Worm (Caenorhabditis elegans) whole organism, late embryonic: ENCODE measurements around the gene Y6E2A.10.

ENCODE experiments used
- C08G9.2 ChIP-seq: sonication (generic microtip); optimal IDR thresholded peaks from 2 replicates; lab custom pipeline; 2016; ENCODE audit warnings: mild to moderate bottlenecking, missing genetic modification characterization, moderate library complexity, missing compliant biosample characterization
- F13H6.1 ChIP-seq: sonication (generic microtip); optimal IDR thresholded peaks from 2 replicates; lab custom pipeline; 2016; ENCODE audit warnings: missing genetic modification characterization, missing compliant biosample characterization
- K02D7.2 ChIP-seq: sonication (generic microtip); optimal IDR thresholded peaks from 2 replicates; lab custom pipeline; 2017; ENCODE audit warnings: mild to moderate bottlenecking, missing genetic modification characterization, missing compliant biosample characterization
- ama-1 ChIP-seq: fragments of 150-350 bp; optimal IDR thresholded peaks from 2 replicates; lab custom pipeline; 2014
- ceh-14 ChIP-seq: sonication (generic microtip); optimal IDR thresholded peaks from 2 replicates; lab custom pipeline; 2016; ENCODE audit warnings: missing genotype, missing genetic modification characterization, missing compliant biosample characterization
- ceh-19 ChIP-seq: fragments of 200-800 bp; sonication (Bioruptor generic); optimal IDR thresholded peaks from 2 replicates; lab custom pipeline; 2018; ENCODE audit warnings: mild to moderate bottlenecking, missing genetic modification characterization, missing compliant biosample characterization
- ceh-2 ChIP-seq: sonication (generic microtip); optimal IDR thresholded peaks from 2 replicates; lab custom pipeline; 2016; ENCODE audit warnings: missing genotype, missing genetic modification characterization, missing compliant biosample characterization
- ceh-30 ChIP-seq: fragments of 150-350 bp; optimal IDR thresholded peaks from 2 replicates; lab custom pipeline; 2014; ENCODE audit warnings: missing biosample characterization, missing genetic modification characterization
- ceh-34 ChIP-seq: sonication (generic microtip); optimal IDR thresholded peaks from 2 replicates; lab custom pipeline; 2016; ENCODE audit warnings: mild to moderate bottlenecking, missing genetic modification characterization, missing compliant biosample characterization
- ceh-45 ChIP-seq: fragments of 200-800 bp; sonication (Bioruptor generic); IDR thresholded peaks from 2 replicates; pipeline ENCODE4 v1.3.6; 2022; ENCODE audit warnings: missing genetic modification reagents, missing genetic modification characterization, missing compliant biosample characterization
- ceh-48 ChIP-seq: sonication (generic microtip); optimal IDR thresholded peaks from 2 replicates; lab custom pipeline; 2016; ENCODE audit warnings: missing genetic modification characterization, inconsistent platforms, missing compliant biosample characterization
- ceh-6 ChIP-seq: fragments of 200-800 bp; sonication (Bioruptor generic); optimal IDR thresholded peaks from 2 replicates; lab custom pipeline; 2018; ENCODE audit warnings: mild to moderate bottlenecking, missing genetic modification characterization, missing compliant biosample characterization
- ceh-9 ChIP-seq: sonication (generic microtip); optimal IDR thresholded peaks from 2 replicates; lab custom pipeline; 2016; ENCODE audit warnings: mild to moderate bottlenecking, missing genetic modification characterization, inconsistent platforms, missing compliant biosample characterization
- che-1 ChIP-seq: sonication (generic microtip); optimal IDR thresholded peaks from 2 replicates; lab custom pipeline; 2016; ENCODE audit warnings: mild to moderate bottlenecking, missing genetic modification characterization, missing compliant biosample characterization
- dve-1 ChIP-seq: sonication (generic microtip); optimal IDR thresholded peaks from 2 replicates; lab custom pipeline; 2017; ENCODE audit warnings: antibody characterized with exemption, mild to moderate bottlenecking, missing genetic modification characterization, missing compliant biosample characterization
- elt-2 ChIP-seq: sonication (generic microtip); optimal IDR thresholded peaks from 2 replicates; lab custom pipeline; 2016; ENCODE audit warnings: missing genetic modification reagents, missing genetic modification characterization, missing compliant biosample characterization
- elt-4 ChIP-seq: sonication (generic microtip); optimal IDR thresholded peaks from 2 replicates; lab custom pipeline; 2016; ENCODE audit warnings: missing genetic modification characterization, missing compliant biosample characterization
- ets-4 ChIP-seq: sonication (generic microtip); optimal IDR thresholded peaks from 2 replicates; lab custom pipeline; 2016; ENCODE audit warnings: missing genetic modification characterization, missing compliant biosample characterization
- eyg-1 ChIP-seq: sonication (generic microtip); optimal IDR thresholded peaks from 2 replicates; lab custom pipeline; 2016; ENCODE audit warnings: missing genotype, missing genetic modification characterization, missing compliant biosample characterization
- fkh-10 ChIP-seq: fragments of 150-350 bp; optimal IDR thresholded peaks from 2 replicates; lab custom pipeline; 2014; ENCODE audit warnings: missing biosample characterization, missing genetic modification reagents, missing genetic modification characterization
- fkh-6 ChIP-seq: sonication (generic microtip); optimal IDR thresholded peaks from 2 replicates; lab custom pipeline; 2016; ENCODE audit warnings: missing genetic modification characterization, missing compliant biosample characterization
- gmeb-2 ChIP-seq: sonication (generic microtip); optimal IDR thresholded peaks from 2 replicates; lab custom pipeline; 2016; ENCODE audit warnings: missing genetic modification characterization, inconsistent platforms, missing compliant biosample characterization
- hlh-13 ChIP-seq: fragments of 200-800 bp; sonication (Bioruptor generic); optimal IDR thresholded peaks from 2 replicates; lab custom pipeline; 2018; ENCODE audit warnings: mild to moderate bottlenecking, missing genetic modification characterization, missing compliant biosample characterization
- hlh-15 ChIP-seq: sonication (generic microtip); optimal IDR thresholded peaks from 2 replicates; lab custom pipeline; 2016; ENCODE audit warnings: missing genetic modification characterization, missing compliant biosample characterization
- madf-2 ChIP-seq: sonication (generic microtip); optimal IDR thresholded peaks from 2 replicates; lab custom pipeline; 2017; ENCODE audit warnings: missing genetic modification characterization, missing compliant biosample characterization
- mec-3 ChIP-seq: sonication (generic microtip); optimal IDR thresholded peaks from 2 replicates; lab custom pipeline; 2016; ENCODE audit warnings: borderline replicate concordance, missing genetic modification characterization, missing compliant biosample characterization
- nfya-1 ChIP-seq: sonication (generic microtip); optimal IDR thresholded peaks from 2 replicates; lab custom pipeline; 2017; ENCODE audit warnings: missing genetic modification characterization, mild to moderate bottlenecking, missing compliant biosample characterization, antibody characterized with exemption, moderate library complexity
- nhr-11 ChIP-seq: fragments of 150-350 bp; optimal IDR thresholded peaks from 2 replicates; lab custom pipeline; 2014; ENCODE audit warnings: missing biosample characterization, missing genetic modification characterization
- nhr-232 ChIP-seq: sonication (generic microtip); optimal IDR thresholded peaks from 2 replicates; lab custom pipeline; 2016; ENCODE audit warnings: missing genetic modification characterization, missing compliant biosample characterization
- odd-2 ChIP-seq: sonication (generic microtip); optimal IDR thresholded peaks from 2 replicates; lab custom pipeline; 2017; ENCODE audit warnings: antibody characterized with exemption, mild to moderate bottlenecking, missing genetic modification characterization, missing compliant biosample characterization
- pat-9 ChIP-seq: fragments of 200-800 bp; sonication (Bioruptor generic); optimal IDR thresholded peaks from 2 replicates; lab custom pipeline; 2018; ENCODE audit warnings: mild to moderate bottlenecking, missing genetic modification characterization, moderate library complexity, missing compliant biosample characterization
- pax-1 ChIP-seq: fragments of 150-350 bp; optimal IDR thresholded peaks from 2 replicates; lab custom pipeline; 2014; ENCODE audit warnings: missing biosample characterization, missing genetic modification characterization
- pha-4 ChIP-seq: fragments of 150-350 bp; optimal IDR thresholded peaks from 2 replicates; lab custom pipeline; 2018; ENCODE audit warnings: missing biosample characterization, missing genetic modification reagents, missing genetic modification characterization
- pqm-1 ChIP-seq: sonication (generic microtip); optimal IDR thresholded peaks from 2 replicates; lab custom pipeline; 2016; ENCODE audit warnings: missing genetic modification characterization, missing compliant biosample characterization
- rnt-1 ChIP-seq: sonication (generic microtip); optimal IDR thresholded peaks from 2 replicates; lab custom pipeline; 2016; ENCODE audit warnings: missing genetic modification characterization, missing compliant biosample characterization
- sdc-2 ChIP-seq: sonication (generic microtip); optimal IDR thresholded peaks from 2 replicates; lab custom pipeline; 2016; ENCODE audit warnings: missing genotype, missing genetic modification characterization, missing compliant biosample characterization
- sox-2 ChIP-seq: fragments of 200-800 bp; sonication (Bioruptor generic); IDR thresholded peaks from 2 replicates; pipeline ENCODE4 v1.3.6; 2022; ENCODE audit warnings: missing genetic modification reagents, missing genetic modification characterization, missing compliant biosample characterization
- syd-9 ChIP-seq: sonication (generic microtip); optimal IDR thresholded peaks from 2 replicates; lab custom pipeline; 2016; ENCODE audit warnings: mild to moderate bottlenecking, missing genetic modification characterization, moderate library complexity, missing compliant biosample characterization
- tbx-2 ChIP-seq: sonication (generic microtip); optimal IDR thresholded peaks from 2 replicates; lab custom pipeline; 2016; ENCODE audit warnings: missing genetic modification characterization, missing compliant biosample characterization
- ttx-3 ChIP-seq: sonication (generic microtip); optimal IDR thresholded peaks from 2 replicates; lab custom pipeline; 2016; ENCODE audit warnings: missing genetic modification reagents, missing genetic modification characterization, missing compliant biosample characterization
- unc-3 ChIP-seq, 2 experiments: fragments of 200-800 bp in 1 of 2; sonication (Bioruptor generic) in 1 of 2; sonication (generic microtip) in 1 of 2; conservative IDR thresholded peaks in 1 of 2; optimal IDR thresholded peaks in 1 of 2; 2 replicates each; pipeline versions ENCODE4 v1.3.6 to Lab custom; 2016 to 2022; ENCODE audit warnings: missing compliant biosample characterization in 2 of 2, missing genetic modification characterization in 2 of 2, missing genetic modification reagents in 1 of 2
- unc-42 ChIP-seq: sonication (generic microtip); optimal IDR thresholded peaks from 2 replicates; lab custom pipeline; 2016; ENCODE audit warnings: missing genotype, missing genetic modification characterization, missing compliant biosample characterization
- unc-55 ChIP-seq: sonication (generic microtip); optimal IDR thresholded peaks from 2 replicates; lab custom pipeline; 2017; ENCODE audit warnings: missing biosample characterization, missing genetic modification reagents, missing genetic modification characterization
- zip-5 ChIP-seq: sonication (generic microtip); optimal IDR thresholded peaks from 2 replicates; lab custom pipeline; 2016; ENCODE audit warnings: missing genetic modification characterization, missing compliant biosample characterization
- ztf-16 ChIP-seq: sonication (generic microtip); optimal IDR thresholded peaks from 2 replicates; lab custom pipeline; 2017; ENCODE audit warnings: missing genetic modification characterization, missing compliant biosample characterization

The Y6E2A.10 gene

DNA sequence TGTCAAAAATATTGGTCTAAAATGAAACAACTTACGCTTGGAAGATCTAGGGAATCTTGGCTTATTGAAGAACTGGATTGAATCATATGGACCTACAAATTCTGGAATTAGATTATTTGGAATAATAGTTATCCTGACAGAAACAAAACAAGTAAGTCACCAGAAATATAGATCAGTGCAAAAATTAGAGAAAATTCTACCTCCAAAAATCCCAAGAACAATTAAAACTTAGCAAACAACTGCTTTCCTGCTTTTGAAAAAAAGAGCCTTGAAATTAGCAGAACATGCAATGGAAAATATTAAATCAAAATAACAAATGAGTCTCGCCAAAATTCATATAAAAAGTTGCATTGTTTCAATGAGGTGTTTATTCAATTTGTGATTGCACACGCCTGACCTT, 42.8 kb upstream of the Y6E2A.10 start, which contains the start of gene nhr-60:
TSS of gene nhr-60 (minus strand) at position 101 of the 400 bp plus-strand sequence.
- no peak for TF ChIP-seq ama-1 (lab: Kevin White, UChicago)
- TF ChIP-seq unc-3 (GFP tag; conservative IDR thresholded peaks at IDR 0.05; lab: Robert Waterston, UW), result no peak
- TF ChIP-seq unc-3 (tag; optimal IDR thresholded peaks at IDR 0.05; lab: Kevin White, UChicago), result no peak
- TF ChIP-seq pha-4 (tag; lab: Kevin White, UChicago), result no peak
- TF ChIP-seq pqm-1, result no peak
- TF ChIP-seq ceh-30 (tag; lab: Kevin White, UChicago), result no peak
- TF ChIP-seq dve-1 (tag; lab: Kevin White, UChicago), result no peak
- TF ChIP-seq zip-5 (tag; lab: Kevin White, UChicago), result no peak
- no peak for TF ChIP-seq ztf-16
- TF ChIP-seq fkh-10 (GFP tag; lab: Kevin White, UChicago), result no peak
- TF ChIP-seq pat-9 (tag; lab: Kevin White, UChicago), result no peak
- no peak for TF ChIP-seq mec-3 (tag; lab: Kevin White, UChicago)
- TF ChIP-seq ceh-34 (tag; lab: Kevin White, UChicago), result no peak
- no peak for TF ChIP-seq ttx-3 (tag; lab: Kevin White, UChicago)

DNA sequence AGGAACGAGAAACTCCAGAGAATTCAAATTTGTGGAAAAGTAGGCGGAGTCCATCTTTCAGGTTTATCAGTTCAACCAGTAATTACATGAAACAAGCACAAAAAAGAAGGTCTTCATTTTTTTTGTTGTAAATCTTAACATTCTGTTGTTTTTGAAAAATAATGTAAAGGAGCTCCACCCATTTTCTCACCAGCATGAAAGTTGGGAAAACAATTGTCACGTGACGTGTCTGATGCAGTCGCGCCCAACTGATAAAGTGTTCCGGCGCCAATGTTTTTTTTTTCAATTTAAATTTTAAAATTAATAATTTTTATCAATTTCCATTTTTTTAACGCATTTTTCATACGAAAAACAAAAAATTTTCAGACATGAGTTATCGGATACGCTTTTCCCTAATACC, 38.7 kb upstream of the Y6E2A.10 start, which contains the start of gene F57A10.4:
TSS of gene F57A10.4 (plus strand) at position 367 of the 400 bp plus-strand sequence.
- no peak for TF ChIP-seq madf-2 (tag; lab: Kevin White, UChicago)
- no peak for TF ChIP-seq F13H6.1 (tag; lab: Kevin White, UChicago)
- TF ChIP-seq ceh-45, result no peak
- no peak for TF ChIP-seq elt-4
- TF ChIP-seq odd-2, result no peak
- no peak for TF ChIP-seq ztf-16
- no peak for TF ChIP-seq ceh-14 (tag; lab: Kevin White, UChicago)
- TF ChIP-seq pha-4 (tag; lab: Kevin White, UChicago), result no peak
- TF ChIP-seq elt-2, result no peak
- TF ChIP-seq C08G9.2 (tag; lab: Kevin White, UChicago), result no peak
- TF ChIP-seq syd-9, result no peak
- no peak for TF ChIP-seq che-1 (tag; lab: Kevin White, UChicago)
- no peak for TF ChIP-seq K02D7.2 (tag; lab: Kevin White, UChicago)
- no peak for TF ChIP-seq sdc-2
- no peak for TF ChIP-seq tbx-2
- no peak for TF ChIP-seq ceh-6
- no peak for TF ChIP-seq hlh-13 (GFP tag; lab: Kevin White, UChicago)
- no peak for TF ChIP-seq mec-3 (tag; lab: Kevin White, UChicago)

DNA sequence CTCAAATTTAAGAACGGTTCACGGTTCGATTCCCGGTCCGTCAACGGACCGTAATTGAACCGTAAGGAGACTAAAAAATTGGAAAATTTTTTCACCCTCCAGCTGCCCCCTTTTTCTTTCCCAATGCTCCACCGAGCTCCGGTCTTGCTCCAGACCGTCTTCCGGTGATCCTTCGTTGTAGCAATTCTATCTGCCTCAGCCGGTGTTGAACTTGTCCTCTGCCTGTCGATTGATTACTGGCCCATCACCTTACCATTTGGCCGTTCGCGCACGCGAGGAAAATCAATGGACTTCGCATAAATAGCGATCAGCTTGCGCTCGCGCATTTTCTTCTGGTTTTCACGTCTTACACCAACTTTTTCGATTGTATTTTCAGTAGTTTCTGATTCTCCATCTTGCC, 37.0 kb upstream of the Y6E2A.10 start:
- 0 out of 2 replicates have a peak, but pooled peaks have one; percentile 37 for TF ChIP-seq ceh-45
- TF ChIP-seq, all 69 proteins: peak for 1; not testable (repeated sequence) for 68

DNA sequence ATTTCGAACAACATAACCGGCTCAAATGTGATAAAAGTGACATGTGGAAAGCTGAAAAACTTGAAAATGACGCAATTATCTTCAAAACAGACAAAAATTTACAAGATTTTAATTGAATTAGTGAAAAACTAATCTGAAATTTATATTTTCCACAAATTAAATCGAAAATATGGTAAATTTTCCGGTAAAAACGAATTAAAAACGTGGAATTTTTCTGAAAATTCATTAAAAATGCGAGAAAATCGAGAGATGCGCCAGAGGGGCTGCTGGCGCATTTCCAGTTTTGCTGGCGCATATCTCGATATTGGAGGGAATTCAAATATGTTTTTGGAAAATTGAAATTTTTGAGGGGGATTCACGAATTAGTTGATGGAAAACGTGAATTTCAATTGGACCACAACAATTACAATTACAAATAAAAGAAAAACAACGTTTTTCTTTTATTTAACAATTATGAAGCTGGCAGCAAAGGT, 35.8 kb upstream of the Y6E2A.10 start, which contains the start of the genes haf-3 and F57A10.2:
TSS of gene haf-3 (minus strand) at position 51 of the 473 bp plus-strand sequence.
TSS of gene F57A10.2 (plus strand) at position 454 of the 473 bp plus-strand sequence.
- TF ChIP-seq unc-42 (tag; lab: Kevin White, UChicago), result peak; percentile 76
- peak; percentile 1 for TF ChIP-seq ets-4
- TF ChIP-seq ama-1 (lab: Kevin White, UChicago), result no peak
- TF ChIP-seq ceh-34 (tag; lab: Kevin White, UChicago), result peak; percentile 4
- no peak for TF ChIP-seq che-1 (tag; lab: Kevin White, UChicago)
- TF ChIP-seq ceh-48 (tag; lab: Kevin White, UChicago), result no peak
- no peak for TF ChIP-seq fkh-6 (tag; lab: Kevin White, UChicago)
- TF ChIP-seq pax-1, result no peak
- TF ChIP-seq nhr-232 (tag; lab: Kevin White, UChicago), result no peak
- peak; percentile 54 for TF ChIP-seq elt-2
- no peak for TF ChIP-seq unc-3 (GFP tag; conservative IDR thresholded peaks at IDR 0.05; lab: Robert Waterston, UW)
- TF ChIP-seq unc-3 (tag; optimal IDR thresholded peaks at IDR 0.05; lab: Kevin White, UChicago), result peak; percentile 13
- TF ChIP-seq dve-1 (tag; lab: Kevin White, UChicago), result peak; percentile 52
- no peak for TF ChIP-seq ceh-19 (GFP tag; lab: Kevin White, UChicago)
- peak; percentile 8 for TF ChIP-seq gmeb-2
- TF ChIP-seq ceh-9 (tag; lab: Kevin White, UChicago), result no peak
- TF ChIP-seq hlh-15 (tag; lab: Kevin White, UChicago), result no peak
- TF ChIP-seq ttx-3 (tag; lab: Kevin White, UChicago), result peak; percentile 2
- no peak for TF ChIP-seq sox-2 (GFP tag; lab: Robert Waterston, UW)
- peak; percentile 10 for TF ChIP-seq ztf-16
- peak; percentile 14 for TF ChIP-seq pat-9 (tag; lab: Kevin White, UChicago)
- peak; percentile 77 for TF ChIP-seq nfya-1 (tag; lab: Kevin White, UChicago)
- TF ChIP-seq eyg-1 (tag; lab: Kevin White, UChicago), result no peak
- no peak for TF ChIP-seq mec-3 (tag; lab: Kevin White, UChicago)
- no peak for TF ChIP-seq pha-4 (tag; lab: Kevin White, UChicago)
- no peak for TF ChIP-seq rnt-1 (tag; lab: Kevin White, UChicago)
- no peak for TF ChIP-seq odd-2
- TF ChIP-seq nhr-11, result no peak
- no peak for TF ChIP-seq ceh-2
- TF ChIP-seq unc-55, result peak; percentile 39
